Fruit fly (Drosophila melanogaster) whole organism, prepupa: ENCODE data around the gene nAChRalpha3.
A peak's percentile ranks its signal among the peaks of the same experiment; 100 is the strongest.

ENCODE experiments used
- Blimp-1 ChIP-seq: fragments of 200-800 bp; sonication (Bioruptor generic); optimal IDR thresholded peaks from 3 replicates; lab custom pipeline; 2017; ENCODE audit warnings: missing biosample characterization, missing genetic modification characterization, mild to moderate bottlenecking, moderate library complexity, missing genetic modification reagents
- CG11762 ChIP-seq: fragments of 200-800 bp; sonication (Bioruptor generic); optimal IDR thresholded peaks from 3 replicates; lab custom pipeline; 2016; ENCODE audit warnings: missing biosample characterization, missing genetic modification characterization; ENCODE audit not compliant: insufficient read depth
- CG11902 ChIP-seq: fragments of 200-800 bp; sonication (Bioruptor generic); optimal IDR thresholded peaks from 3 replicates; lab custom pipeline; 2016; ENCODE audit warnings: missing biosample characterization, missing genetic modification characterization
- CG15336 ChIP-seq: fragments of 200-800 bp; sonication (Bioruptor generic); IDR thresholded peaks from 2 replicates; pipeline ENCODE4 v1.3.6; 2022; ENCODE audit warnings: missing biosample characterization, missing genetic modification characterization
- CG1621 ChIP-seq: fragments of 200-800 bp; sonication (Bioruptor generic); optimal IDR thresholded peaks from 3 replicates; lab custom pipeline; 2018; ENCODE audit warnings: missing biosample characterization, mild to moderate bottlenecking, missing genetic modification characterization
- CG32006 ChIP-seq: fragments of 200-800 bp; sonication (Bioruptor generic); optimal IDR thresholded peaks from 3 replicates; lab custom pipeline; 2017; ENCODE audit warnings: missing biosample characterization, mild to moderate bottlenecking, missing genetic modification characterization
- CG34406 ChIP-seq: fragments of 200-800 bp; sonication (Bioruptor generic); optimal IDR thresholded peaks from 3 replicates; lab custom pipeline; 2016; ENCODE audit warnings: missing biosample characterization, missing genetic modification characterization
- CG4318 ChIP-seq: fragments of 200-800 bp; sonication (Bioruptor generic); optimal IDR thresholded peaks from 3 replicates; lab custom pipeline; 2017; ENCODE audit warnings: missing biosample characterization, mild to moderate bottlenecking, missing genetic modification characterization
- CG6792 ChIP-seq: fragments of 200-800 bp; sonication (Bioruptor generic); optimal IDR thresholded peaks from 3 replicates; lab custom pipeline; 2016; ENCODE audit warnings: missing biosample characterization, missing genetic modification characterization
- CG6808 ChIP-seq: fragments of 200-800 bp; sonication (Bioruptor generic); optimal IDR thresholded peaks from 3 replicates; lab custom pipeline; 2017; ENCODE audit warnings: missing biosample characterization, missing genetic modification characterization, mild to moderate bottlenecking, moderate library complexity, missing genetic modification reagents
- CG8119 ChIP-seq: fragments of 200-800 bp; sonication (Bioruptor generic); IDR thresholded peaks from 3 replicates; pipeline ENCODE4 v1.3.6; 2022; ENCODE audit warnings: missing biosample characterization, missing genetic modification characterization
- CG8632 ChIP-seq: fragments of 200-800 bp; sonication (Bioruptor generic); optimal IDR thresholded peaks from 3 replicates; lab custom pipeline; 2016; ENCODE audit warnings: missing biosample characterization, missing genetic modification characterization
- CG9139 ChIP-seq: fragments of 200-800 bp; sonication (Bioruptor generic); optimal IDR thresholded peaks from 3 replicates; lab custom pipeline; 2017; ENCODE audit warnings: missing biosample characterization, mild to moderate bottlenecking, missing genetic modification characterization
- Eip75B ChIP-seq: fragments of 200-800 bp; sonication (Bioruptor generic); optimal IDR thresholded peaks from 3 replicates; lab custom pipeline; 2016; ENCODE audit warnings: missing biosample characterization, missing genetic modification characterization
- Eip78C ChIP-seq: fragments of 200-800 bp; sonication (Bioruptor generic); peaks from one replicate; lab custom pipeline; 2016; ENCODE audit warnings: missing biosample characterization, missing genetic modification characterization
- Ets21C ChIP-seq: fragments of 200-800 bp; sonication (Bioruptor generic); optimal IDR thresholded peaks from 3 replicates; lab custom pipeline; 2016; ENCODE audit warnings: missing biosample characterization, missing genetic modification characterization
- Ets96B ChIP-seq: fragments of 200-800 bp; optimal IDR thresholded peaks from 2 replicates; lab custom pipeline; 2019; ENCODE audit warnings: missing biosample characterization, mild to moderate bottlenecking, missing genetic modification characterization, moderate library complexity
- Gug ChIP-seq: fragments of 200-800 bp; sonication (Bioruptor generic); IDR thresholded peaks from 2 replicates; pipeline ENCODE4 v1.3.6; 2022; ENCODE audit warnings: missing biosample characterization, missing genetic modification characterization
- Hr38 ChIP-seq: sonication (Bioruptor generic); optimal IDR thresholded peaks from 2 replicates; lab custom pipeline; 2016; ENCODE audit warnings: missing biosample characterization, missing genetic modification characterization
- Hr39 ChIP-seq: fragments of 200-800 bp; sonication (Bioruptor generic); optimal IDR thresholded peaks from 2 replicates; lab custom pipeline; 2016; ENCODE audit warnings: missing biosample characterization, missing genetic modification characterization
- Hr4 ChIP-seq: fragments of 200-800 bp; sonication (Bioruptor generic); optimal IDR thresholded peaks from 3 replicates; lab custom pipeline; 2016; ENCODE audit warnings: missing biosample characterization, missing genetic modification characterization
- Lpt ChIP-seq: fragments of 200-800 bp; sonication (Bioruptor generic); optimal IDR thresholded peaks from 3 replicates; lab custom pipeline; 2016; ENCODE audit warnings: missing biosample characterization, missing genetic modification characterization
- Met ChIP-seq: fragments of 200-800 bp; sonication (Bioruptor generic); optimal IDR thresholded peaks from 3 replicates; lab custom pipeline; 2016; ENCODE audit warnings: missing biosample characterization, missing genetic modification characterization
- OdsH ChIP-seq: fragments of 200-800 bp; sonication (Bioruptor generic); optimal IDR thresholded peaks from 3 replicates; lab custom pipeline; 2016; ENCODE audit warnings: missing biosample characterization, missing genetic modification characterization
- Sox14 ChIP-seq: fragments of 200-800 bp; sonication (Bioruptor generic); optimal IDR thresholded peaks from 3 replicates; lab custom pipeline; 2016; ENCODE audit warnings: missing biosample characterization, missing genetic modification characterization
- Sox15 ChIP-seq: fragments of 200-800 bp; sonication (Bioruptor generic); optimal IDR thresholded peaks from 3 replicates; lab custom pipeline; 2016; ENCODE audit warnings: missing biosample characterization, missing genetic modification characterization
- achi ChIP-seq: fragments of 200-800 bp; sonication (Bioruptor generic); optimal IDR thresholded peaks from 3 replicates; lab custom pipeline; 2016; ENCODE audit warnings: missing biosample characterization, missing genetic modification characterization
- acj6 ChIP-seq: fragments of 200-800 bp; sonication (Bioruptor generic); optimal IDR thresholded peaks from 3 replicates; lab custom pipeline; 2016; ENCODE audit warnings: missing biosample characterization, missing genetic modification characterization
- cyc ChIP-seq: fragments of 200-800 bp; sonication (Bioruptor generic); optimal IDR thresholded peaks from 3 replicates; lab custom pipeline; 2016; ENCODE audit warnings: missing biosample characterization, missing genetic modification characterization
- dac ChIP-seq: fragments of 200-800 bp; sonication (Bioruptor generic); optimal IDR thresholded peaks from 2 replicates; lab custom pipeline; 2017; ENCODE audit warnings: missing biosample characterization, mild to moderate bottlenecking, missing genetic modification characterization
- esn ChIP-seq: fragments of 200-800 bp; sonication (Bioruptor generic); optimal IDR thresholded peaks from 2 replicates; lab custom pipeline; 2016; ENCODE audit warnings: missing biosample characterization, mild to moderate bottlenecking, missing genetic modification characterization, moderate library complexity
- fd59A ChIP-seq: fragments of 200-800 bp; sonication (Bioruptor generic); optimal IDR thresholded peaks from 2 replicates; lab custom pipeline; 2017; ENCODE audit warnings: missing biosample characterization, mild to moderate bottlenecking, missing genetic modification characterization, missing genetic modification reagents
- fd85E ChIP-seq: fragments of 200-800 bp; sonication (Bioruptor generic); optimal IDR thresholded peaks from 3 replicates; lab custom pipeline; 2016; ENCODE audit warnings: missing biosample characterization, missing genetic modification characterization
- fkh ChIP-seq: fragments of 200-800 bp; sonication (Bioruptor generic); optimal IDR thresholded peaks from 3 replicates; lab custom pipeline; 2017; ENCODE audit warnings: missing biosample characterization, mild to moderate bottlenecking, missing genetic modification characterization, moderate library complexity
- lz ChIP-seq: fragments of 200-800 bp; sonication (Bioruptor generic); optimal IDR thresholded peaks from 3 replicates; lab custom pipeline; 2016; ENCODE audit warnings: missing biosample characterization, missing genetic modification characterization
- net ChIP-seq: fragments of 200-800 bp; sonication (Bioruptor generic); optimal IDR thresholded peaks from 3 replicates; lab custom pipeline; 2016; ENCODE audit warnings: missing biosample characterization, missing genetic modification characterization
- pdm3 ChIP-seq: fragments of 200-800 bp; sonication (Bioruptor generic); optimal IDR thresholded peaks from 3 replicates; lab custom pipeline; 2016; ENCODE audit warnings: missing biosample characterization, missing genetic modification characterization
- salr ChIP-seq, 2 experiments: fragments of 200-800 bp; sonication (Bioruptor generic); optimal IDR thresholded peaks; 3 replicates each; lab custom pipeline; 2016 to 2018; ENCODE audit warnings: missing biosample characterization in 2 of 2, missing genetic modification characterization in 2 of 2, mild to moderate bottlenecking in 1 of 2
- spab ChIP-seq: fragments of 200-800 bp; sonication (Bioruptor generic); optimal IDR thresholded peaks from 2 replicates; lab custom pipeline; 2017; ENCODE audit warnings: missing biosample characterization, mild to moderate bottlenecking, missing genetic modification characterization, missing genetic modification reagents
- ss ChIP-seq, 2 experiments: fragments of 200-800 bp; sonication (Bioruptor generic); optimal IDR thresholded peaks; 2 replicates in 1 of 2; 3 replicates in 1 of 2; lab custom pipeline; 2017 to 2018; ENCODE audit warnings: mild to moderate bottlenecking in 2 of 2, missing biosample characterization in 2 of 2, missing genetic modification characterization in 2 of 2, moderate library complexity in 1 of 2
- svp ChIP-seq: fragments of 200-800 bp; sonication (Bioruptor generic); peaks from one replicate; lab custom pipeline; 2016; ENCODE audit warnings: missing biosample characterization, missing genetic modification characterization
- vri ChIP-seq: fragments of 200-800 bp; sonication (Bioruptor generic); optimal IDR thresholded peaks from 3 replicates; lab custom pipeline; 2016; ENCODE audit warnings: missing biosample characterization, mild to moderate bottlenecking, missing genetic modification characterization

Gene nAChRalpha3

dm6 chrX:8271363-8272061 lies 95.5 kb downstream of the nAChRalpha3 start, which contains the start of gene Corp (continued):
- TF ChIP-seq acj6 (GFP tag; lab: Kevin White, UChicago) (peak; percentile 45), CG11902 (GFP tag; lab: Kevin White, UChicago) (no peak), CG6808 (GFP tag; lab: Kevin White, UChicago) (peak; percentile 64), Eip75B (GFP tag; lab: Kevin White, UChicago) (no peak), Eip78C (GFP tag; lab: Kevin White, UChicago) (peak; percentile 71)

dm6 chrX:8265261-8265660 lies 101.7 kb downstream of the nAChRalpha3 start:
- TF ChIP-seq Blimp-1 (no peak), CG9139 (GFP tag; lab: Kevin White, UChicago) (no peak), salr (GFP tag; optimal IDR thresholded peaks at IDR 0.05; lab: Kevin White, UChicago) (no peak), OdsH (GFP tag; lab: Kevin White, UChicago) (no peak), cyc (GFP tag; lab: Kevin White, UChicago) (no peak), Met (GFP tag; lab: Kevin White, UChicago) (no peak)

- TF ChIP-seq dac (no peak), fd59A (no peak), Hr4 (peak; percentile 29), CG4318 (GFP tag; lab: Kevin White, UChicago) (peak; percentile 2), Eip78C (GFP tag; lab: Kevin White, UChicago) (peak; percentile 16), CG32006 (peak; percentile 45), esn (GFP tag; lab: Kevin White, UChicago) (no peak)
- TF ChIP-seq, all 60 proteins: peak for 4
Measured at dm6 chrX:8263236-8263635, 103.7 kb downstream of the nAChRalpha3 start.

- TF ChIP-seq Hr38 (no peak), salr (GFP tag; optimal IDR thresholded peaks at IDR 0.05; lab: Kevin White, UChicago) (peak in 1 of 2 experiments; percentile 21), fd85E (GFP tag; lab: Kevin White, UChicago) (no peak), pdm3 (GFP tag; lab: Kevin White, UChicago) (peak; percentile 49), net (GFP tag; lab: Kevin White, UChicago) (peak; percentile 29), lz (no peak), svp (GFP tag; lab: Kevin White, UChicago) (peak; percentile 37), achi (GFP tag; lab: Kevin White, UChicago) (peak; percentile 43), Blimp-1 (no peak), CG8632 (GFP tag; lab: Kevin White, UChicago) (peak; percentile 4), CG32006 (peak; percentile 63), ss (GFP tag; optimal IDR thresholded peaks at IDR 0.05; lab: Kevin White, UChicago) (no peak), CG15336 (GFP tag; lab: Robert Waterston, UW) (peak; percentile 70), fd59A (peak; percentile 7), CG1621 (tag; lab: Kevin White, UChicago) (no peak), Eip75B (GFP tag; lab: Kevin White, UChicago) (peak; percentile 20), esn (GFP tag; lab: Kevin White, UChicago) (no peak), OdsH (GFP tag; lab: Kevin White, UChicago) (peak; percentile 43), vri (no peak), Lpt (peak; percentile 53), spab (GFP tag; lab: Kevin White, UChicago) (no peak), CG9139 (GFP tag; lab: Kevin White, UChicago) (no peak), acj6 (GFP tag; lab: Kevin White, UChicago) (peak; percentile 32), Hr39 (GFP tag; lab: Kevin White, UChicago) (peak; percentile 36), Ets96B (tag; lab: Kevin White, UChicago) (peak; percentile 22), Sox14 (GFP tag; lab: Kevin White, UChicago) (peak; percentile 23), CG11902 (GFP tag; lab: Kevin White, UChicago) (no peak), CG4318 (GFP tag; lab: Kevin White, UChicago) (peak; percentile 32), fkh (GFP tag; lab: Kevin White, UChicago) (no peak), CG11762 (GFP tag; lab: Kevin White, UChicago) (peak; percentile 17), Sox15 (GFP tag; lab: Kevin White, UChicago) (no peak), cyc (GFP tag; lab: Kevin White, UChicago) (no peak), Eip78C (GFP tag; lab: Kevin White, UChicago) (peak; percentile 73), Ets21C (GFP tag; lab: Kevin White, UChicago) (no peak), CG34406 (GFP tag; lab: Kevin White, UChicago) (peak; percentile 14), Gug (GFP tag; lab: Robert Waterston, UW) (0 out of 2 replicates have a peak, but pooled peaks have one; percentile 14), CG6792 (GFP tag; lab: Kevin White, UChicago) (no peak), CG8119 (GFP tag; lab: Robert Waterston, UW) (peak; percentile 52; the same call in 2 of the 3 replicates)
Measured at dm6 chrX:8259881-8260280, 107.1 kb downstream of the nAChRalpha3 start.
